Worm (Caenorhabditis elegans): ENCODE results near the gene Y81G3A.6.
"Not testable (repeated sequence)": the region's sequence is repeated elsewhere in the genome, so short reads cannot be mapped to it uniquely, and the experiment has no call there.

DNA sequence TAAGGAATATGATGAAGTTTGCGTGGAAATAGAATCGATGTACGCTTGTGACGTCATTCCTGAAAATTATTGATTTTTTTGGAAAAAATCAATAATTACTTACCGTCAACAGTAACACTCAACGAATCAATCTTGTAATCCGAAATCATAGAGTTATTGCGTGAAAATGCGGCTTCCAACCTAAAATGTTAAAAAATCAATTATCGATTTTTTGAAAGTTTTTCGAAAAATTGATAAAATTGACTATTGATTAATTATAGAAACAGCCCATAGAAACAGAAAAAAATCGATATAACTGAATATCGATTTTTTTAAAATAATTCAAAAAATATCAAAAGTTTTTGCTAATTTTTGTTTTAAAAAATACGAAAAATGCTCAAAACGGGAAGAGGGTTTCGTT is 35.2 kb downstream of the Y81G3A.6 start, which contains the start of gene F42G4.7:
- TF ChIP-seq F23B12.7 (tag; optimal IDR thresholded peaks at IDR 0.05; ENCODE audit: insufficient read depth); hlh-12 (tag; optimal IDR thresholded peaks at IDR 0.05); him-1 (tag; optimal IDR thresholded peaks at IDR 0.05); unc-62 (GFP tag; optimal IDR thresholded peaks at IDR 0.05); xnd-1 (tag; optimal IDR thresholded peaks at IDR 0.05); die-1 (tag; optimal IDR thresholded peaks at IDR 0.05); nhr-179 (tag; optimal IDR thresholded peaks at IDR 0.05); ztf-22 (GFP tag; optimal IDR thresholded peaks at IDR 0.05); F39B2.1 (GFP tag; IDR thresholded peaks at IDR 0.05); B0336.3 (GFP tag; IDR thresholded peaks at IDR 0.05); bed-1 (GFP tag; IDR thresholded peaks at IDR 0.05); pha-4 (tag; optimal IDR thresholded peaks at IDR 0.05); snpc-1.1 (tag; optimal IDR thresholded peaks at IDR 0.05; ENCODE audit: insufficient read depth); let-607 (tag; optimal IDR thresholded peaks at IDR 0.05): not testable (repeated sequence)

All from whole organism, young adult.